Fruit fly (Drosophila melanogaster): ENCODE data around the gene stg1.

dm6 chrX:21127267-21127666 is 33.6 kb downstream of the stg1 start:
- TF ChIP-seq pan (optimal IDR thresholded peaks at IDR 0.05) = no peak
- TF ChIP-seq CG8478 (optimal IDR thresholded peaks at IDR 0.05) = no peak
- TF ChIP-seq EcR (GFP tag; optimal IDR thresholded peaks at IDR 0.05) = no peak
- TF ChIP-seq usp (GFP tag; optimal IDR thresholded peaks at IDR 0.05) = no peak
- no peak for TF ChIP-seq psq (optimal IDR thresholded peaks at IDR 0.05)

Measured in whole organism.